Worm (Caenorhabditis elegans): ENCODE data around the gene F17C11.4.

F17C11.4 gene

ce11 chrV:10951655-10952278 lies at the start of gene F17C11.4 (continued):
- peak in 2 of 6 experiments; percentile 39 to 84 for TF ChIP-seq elt-3 (tag; optimal IDR thresholded peaks at IDR 0.05)
- peak; percentile 71 for TF ChIP-seq snpc-4 (tag; optimal IDR thresholded peaks at IDR 0.05)
- TF ChIP-seq egl-27 (tag; optimal IDR thresholded peaks at IDR 0.05), result peak; percentile 59 to 60
- peak; percentile 52 for TF ChIP-seq ama-1 (optimal IDR thresholded peaks at IDR 0.05)
- no peak for TF ChIP-seq nhr-12 (tag; optimal IDR thresholded peaks at IDR 0.05)
- peak in 1 of 2 experiments; percentile 97 for TF ChIP-seq mdl-1 (tag; optimal IDR thresholded peaks at IDR 0.05)
- TF ChIP-seq snu-23 (GFP tag; optimal IDR thresholded peaks at IDR 0.05), result peak; percentile 95
- TF ChIP-seq unc-62 (GFP tag; optimal IDR thresholded peaks at IDR 0.05), result no peak
- TF ChIP-seq C04F5.9 (tag; optimal IDR thresholded peaks at IDR 0.05), result peak; percentile 25
- no peak for TF ChIP-seq Y116A8C.19 (tag; optimal IDR thresholded peaks at IDR 0.05; ENCODE audit: borderline replicate concordance)
- peak; percentile 98 for TF ChIP-seq nhr-85 (tag)
- no peak for TF ChIP-seq alr-1 (tag; optimal IDR thresholded peaks at IDR 0.05; ENCODE audit: borderline replicate concordance)
- TF ChIP-seq aly-2 (tag; optimal IDR thresholded peaks at IDR 0.05), result no peak
- TF ChIP-seq pax-3 (tag; optimal IDR thresholded peaks at IDR 0.05), result no peak
- TF ChIP-seq nhr-77 (tag; optimal IDR thresholded peaks at IDR 0.05), result peak; percentile 2
- TF ChIP-seq lin-35 (GFP tag; optimal IDR thresholded peaks at IDR 0.05), result peak; percentile 69 to 78
- TF ChIP-seq sup-37 (GFP tag; optimal IDR thresholded peaks at IDR 0.05), result no peak
- TF ChIP-seq mef-2 (tag; optimal IDR thresholded peaks at IDR 0.05), result peak; percentile 62
- TF ChIP-seq mep-1 (tag; optimal IDR thresholded peaks at IDR 0.05), result peak; percentile 75
- TF ChIP-seq unc-130 (tag; optimal IDR thresholded peaks at IDR 0.05), result peak; percentile 98
- peak; percentile 84 for TF ChIP-seq ztf-4 (tag; optimal IDR thresholded peaks at IDR 0.05)
- TF ChIP-seq ets-5 (GFP tag; IDR thresholded peaks at IDR 0.05), result no peak
- peak; percentile 83 for TF ChIP-seq nhr-47 (tag; optimal IDR thresholded peaks at IDR 0.05)
- TF ChIP-seq ceh-8 (GFP tag; optimal IDR thresholded peaks at IDR 0.05), result peak; percentile 59
- TF ChIP-seq efl-1 (optimal IDR thresholded peaks at IDR 0.05), result peak; percentile 43 to 51
- peak; percentile 43 to 94 for TF ChIP-seq efl-1 (GFP tag; optimal IDR thresholded peaks at IDR 0.05 in 1 of 2)
- TF ChIP-seq ceh-63 (GFP tag; optimal IDR thresholded peaks at IDR 0.05), result no peak
- TF ChIP-seq lin-14 (GFP tag; optimal IDR thresholded peaks at IDR 0.05), result peak; percentile 96
- no peak for TF ChIP-seq unc-30 (tag; optimal IDR thresholded peaks at IDR 0.05)
- no peak for TF ChIP-seq ztf-11 (tag; optimal IDR thresholded peaks at IDR 0.05)
- TF ChIP-seq F16B12.6 (tag; optimal IDR thresholded peaks at IDR 0.05), result no peak
- TF ChIP-seq nhr-71 (tag; optimal IDR thresholded peaks at IDR 0.05), result peak; percentile 99
- peak; percentile 48 to 63 (median 55) for TF ChIP-seq dpl-1 (GFP tag; optimal IDR thresholded peaks at IDR 0.05)

- no peak for TF ChIP-seq mef-2 (tag; optimal IDR thresholded peaks at IDR 0.05)
- TF ChIP-seq ceh-88 (GFP tag; IDR thresholded peaks at IDR 0.05), result no peak
- no peak for TF ChIP-seq sptf-1 (tag; optimal IDR thresholded peaks at IDR 0.05)
- no peak for TF ChIP-seq rnt-1 (tag; optimal IDR thresholded peaks at IDR 0.05)
- TF ChIP-seq tbx-2 (tag; optimal IDR thresholded peaks at IDR 0.05), result no peak
- no peak for TF ChIP-seq efl-3 (GFP tag; optimal IDR thresholded peaks at IDR 0.05)
- no peak for TF ChIP-seq fos-1 (tag; optimal IDR thresholded peaks at IDR 0.05)
- TF ChIP-seq nhr-76 (tag; optimal IDR thresholded peaks at IDR 0.05), result no peak
- no peak for TF ChIP-seq nhr-237 (tag; optimal IDR thresholded peaks at IDR 0.05)
- no peak for TF ChIP-seq snpc-4 (tag; optimal IDR thresholded peaks at IDR 0.05)
- no peak for TF ChIP-seq nhr-47 (tag; optimal IDR thresholded peaks at IDR 0.05)
- no peak for TF ChIP-seq lin-39 (tag; optimal IDR thresholded peaks at IDR 0.05)
- TF ChIP-seq snu-23 (GFP tag; optimal IDR thresholded peaks at IDR 0.05), result no peak
- TF ChIP-seq mep-1 (tag; optimal IDR thresholded peaks at IDR 0.05), result no peak
- no peak for TF ChIP-seq xbp-1 (tag; optimal IDR thresholded peaks at IDR 0.05)
- TF ChIP-seq zag-1 (tag; optimal IDR thresholded peaks at IDR 0.05), result no peak
Observed at ce11 chrV:10902682-10903081, 49.0 kb upstream of the F17C11.4 start, which contains the start of gene F32D8.8. Gene F32D8.8, minus strand, starts transcription at chrV:10902782.
